Worm (Caenorhabditis elegans) whole organism, late embryonic: Measurements from ENCODE around the gene W02H3.3.

ENCODE experiments used
- C08G9.2 ChIP-seq: sonication (generic microtip); optimal IDR thresholded peaks from 2 replicates; lab custom pipeline; 2016; ENCODE audit warnings: mild to moderate bottlenecking, missing genetic modification characterization, moderate library complexity, missing compliant biosample characterization
- F13H6.1 ChIP-seq: sonication (generic microtip); optimal IDR thresholded peaks from 2 replicates; lab custom pipeline; 2016; ENCODE audit warnings: missing genetic modification characterization, missing compliant biosample characterization
- ahr-1 ChIP-seq: sonication (generic microtip); optimal IDR thresholded peaks from 2 replicates; lab custom pipeline; 2016; ENCODE audit warnings: missing genetic modification characterization, missing compliant biosample characterization
- ama-1 ChIP-seq: fragments of 150-350 bp; optimal IDR thresholded peaks from 2 replicates; lab custom pipeline; 2014
- ceh-14 ChIP-seq: sonication (generic microtip); optimal IDR thresholded peaks from 2 replicates; lab custom pipeline; 2016; ENCODE audit warnings: missing genotype, missing genetic modification characterization, missing compliant biosample characterization
- ceh-18 ChIP-seq: sonication (generic microtip); optimal IDR thresholded peaks from 2 replicates; lab custom pipeline; 2016; ENCODE audit warnings: missing genetic modification characterization, missing compliant biosample characterization
- ceh-22 ChIP-seq: sonication (generic microtip); optimal IDR thresholded peaks from 2 replicates; lab custom pipeline; 2017; ENCODE audit warnings: missing biosample characterization, missing genetic modification characterization
- ceh-30 ChIP-seq: fragments of 150-350 bp; optimal IDR thresholded peaks from 2 replicates; lab custom pipeline; 2014; ENCODE audit warnings: missing biosample characterization, missing genetic modification characterization
- ceh-31 ChIP-seq: sonication (generic microtip); optimal IDR thresholded peaks from 2 replicates; lab custom pipeline; 2016; ENCODE audit warnings: missing genetic modification characterization, missing compliant biosample characterization
- ceh-45 ChIP-seq: fragments of 200-800 bp; sonication (Bioruptor generic); IDR thresholded peaks from 2 replicates; pipeline ENCODE4 v1.3.6; 2022; ENCODE audit warnings: missing genetic modification reagents, missing genetic modification characterization, missing compliant biosample characterization
- ceh-48 ChIP-seq: sonication (generic microtip); optimal IDR thresholded peaks from 2 replicates; lab custom pipeline; 2016; ENCODE audit warnings: missing genetic modification characterization, inconsistent platforms, missing compliant biosample characterization
- ceh-6 ChIP-seq: fragments of 200-800 bp; sonication (Bioruptor generic); optimal IDR thresholded peaks from 2 replicates; lab custom pipeline; 2018; ENCODE audit warnings: mild to moderate bottlenecking, missing genetic modification characterization, missing compliant biosample characterization
- ceh-9 ChIP-seq: sonication (generic microtip); optimal IDR thresholded peaks from 2 replicates; lab custom pipeline; 2016; ENCODE audit warnings: mild to moderate bottlenecking, missing genetic modification characterization, inconsistent platforms, missing compliant biosample characterization
- dmd-4 ChIP-seq: sonication (generic microtip); optimal IDR thresholded peaks from 2 replicates; lab custom pipeline; 2016; ENCODE audit warnings: borderline replicate concordance, missing genetic modification characterization, missing compliant biosample characterization
- elt-4 ChIP-seq: sonication (generic microtip); optimal IDR thresholded peaks from 2 replicates; lab custom pipeline; 2016; ENCODE audit warnings: missing genetic modification characterization, missing compliant biosample characterization
- eyg-1 ChIP-seq: sonication (generic microtip); optimal IDR thresholded peaks from 2 replicates; lab custom pipeline; 2016; ENCODE audit warnings: missing genotype, missing genetic modification characterization, missing compliant biosample characterization
- fkh-10 ChIP-seq: fragments of 150-350 bp; optimal IDR thresholded peaks from 2 replicates; lab custom pipeline; 2014; ENCODE audit warnings: missing biosample characterization, missing genetic modification reagents, missing genetic modification characterization
- gmeb-2 ChIP-seq: sonication (generic microtip); optimal IDR thresholded peaks from 2 replicates; lab custom pipeline; 2016; ENCODE audit warnings: missing genetic modification characterization, inconsistent platforms, missing compliant biosample characterization
- hlh-13 ChIP-seq: fragments of 200-800 bp; sonication (Bioruptor generic); optimal IDR thresholded peaks from 2 replicates; lab custom pipeline; 2018; ENCODE audit warnings: mild to moderate bottlenecking, missing genetic modification characterization, missing compliant biosample characterization
- hlh-8 ChIP-seq: sonication (generic microtip); optimal IDR thresholded peaks from 2 replicates; lab custom pipeline; 2016; ENCODE audit warnings: missing genotype, missing genetic modification characterization, missing compliant biosample characterization
- lin-11 ChIP-seq: fragments of 200-800 bp; sonication (Bioruptor generic); optimal IDR thresholded peaks from 2 replicates; lab custom pipeline; 2018; ENCODE audit warnings: mild to moderate bottlenecking, missing genetic modification characterization, missing compliant biosample characterization
- mec-3 ChIP-seq: sonication (generic microtip); optimal IDR thresholded peaks from 2 replicates; lab custom pipeline; 2016; ENCODE audit warnings: borderline replicate concordance, missing genetic modification characterization, missing compliant biosample characterization
- nhr-11 ChIP-seq: fragments of 150-350 bp; optimal IDR thresholded peaks from 2 replicates; lab custom pipeline; 2014; ENCODE audit warnings: missing biosample characterization, missing genetic modification characterization
- nhr-232 ChIP-seq: sonication (generic microtip); optimal IDR thresholded peaks from 2 replicates; lab custom pipeline; 2016; ENCODE audit warnings: missing genetic modification characterization, missing compliant biosample characterization
- npax-4 ChIP-seq: sonication (generic microtip); optimal IDR thresholded peaks from 2 replicates; lab custom pipeline; 2016; ENCODE audit warnings: missing genetic modification characterization, missing compliant biosample characterization
- pag-3 ChIP-seq: sonication (generic microtip); optimal IDR thresholded peaks from 2 replicates; lab custom pipeline; 2016; ENCODE audit warnings: missing compliant biosample characterization, missing genetic modification characterization, borderline replicate concordance
- pqm-1 ChIP-seq: sonication (generic microtip); optimal IDR thresholded peaks from 2 replicates; lab custom pipeline; 2016; ENCODE audit warnings: missing genetic modification characterization, missing compliant biosample characterization
- sdc-2 ChIP-seq: sonication (generic microtip); optimal IDR thresholded peaks from 2 replicates; lab custom pipeline; 2016; ENCODE audit warnings: missing genotype, missing genetic modification characterization, missing compliant biosample characterization
- sox-4 ChIP-seq: sonication (generic microtip); optimal IDR thresholded peaks from 2 replicates; lab custom pipeline; 2017; ENCODE audit warnings: mild to moderate bottlenecking, missing genetic modification characterization, inconsistent platforms, missing compliant biosample characterization
- unc-3 ChIP-seq, 2 experiments: fragments of 200-800 bp in 1 of 2; sonication (Bioruptor generic) in 1 of 2; sonication (generic microtip) in 1 of 2; conservative IDR thresholded peaks in 1 of 2; optimal IDR thresholded peaks in 1 of 2; 2 replicates each; pipeline versions ENCODE4 v1.3.6 to Lab custom; 2016 to 2022; ENCODE audit warnings: missing compliant biosample characterization in 2 of 2, missing genetic modification characterization in 2 of 2, missing genetic modification reagents in 1 of 2
- zip-5 ChIP-seq: sonication (generic microtip); optimal IDR thresholded peaks from 2 replicates; lab custom pipeline; 2016; ENCODE audit warnings: missing genetic modification characterization, missing compliant biosample characterization

The W02H3.3 gene

DNA sequence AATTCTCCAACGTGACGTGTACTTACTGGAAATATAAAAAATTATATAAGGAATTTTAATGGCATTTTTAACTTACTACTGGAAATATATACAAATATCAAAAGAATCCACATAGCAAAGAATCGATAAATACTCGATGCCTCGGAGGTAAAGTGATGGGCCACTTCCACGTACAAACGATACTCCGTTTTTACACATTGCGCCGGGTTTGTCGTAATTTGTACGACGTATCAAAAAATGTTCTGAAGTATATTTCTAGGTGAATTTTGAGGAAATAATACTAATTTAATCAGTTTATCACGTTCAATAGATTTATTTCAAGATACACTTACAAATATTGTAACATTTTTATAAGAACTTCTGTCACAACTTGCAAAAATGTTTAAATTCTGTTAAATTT is 22.8 kb upstream of the W02H3.3 start, which contains the start of gene R08B4.3:
TSS of gene R08B4.3 (minus strand) at position 198 of the 400 bp plus-strand sequence.
- no peak for TF ChIP-seq ceh-48 (tag; lab: Kevin White, UChicago)
- no peak for TF ChIP-seq ceh-31 (tag; lab: Kevin White, UChicago)
- TF ChIP-seq zip-5 (tag; lab: Kevin White, UChicago): no peak
- no peak for TF ChIP-seq ceh-18
- TF ChIP-seq unc-3 (GFP tag; conservative IDR thresholded peaks at IDR 0.05; lab: Robert Waterston, UW): no peak
- TF ChIP-seq unc-3 (tag; optimal IDR thresholded peaks at IDR 0.05; lab: Kevin White, UChicago): no peak
- no peak for TF ChIP-seq sox-4

DNA sequence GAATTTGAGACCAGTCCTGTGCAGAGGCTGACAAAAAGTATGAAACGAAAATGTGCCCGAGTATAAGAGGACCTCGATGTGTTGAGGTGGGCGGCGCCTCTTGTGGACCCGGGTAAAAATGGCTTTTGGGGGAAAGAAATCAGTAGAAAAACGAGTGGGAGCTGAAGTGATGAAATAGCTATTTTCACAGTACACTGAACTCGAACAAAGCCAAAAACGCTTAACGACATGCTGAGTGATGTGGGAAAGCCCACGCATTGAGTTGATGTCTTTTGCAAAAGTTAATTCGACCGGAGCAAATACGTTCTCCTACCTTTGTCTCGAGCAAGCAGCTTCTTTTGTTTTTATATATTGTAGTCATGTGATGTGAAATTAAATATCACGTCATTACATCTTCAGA is 18.7 kb upstream of the W02H3.3 start, which contains the start of gene nlp-66:
TSS of gene nlp-66 (minus strand) at position 101 of the 400 bp plus-strand sequence.
- TF ChIP-seq zip-5 (tag; lab: Kevin White, UChicago) (no peak), ceh-30 (tag; lab: Kevin White, UChicago) (no peak), ceh-22 (tag; lab: Kevin White, UChicago) (no peak), npax-4 (tag; lab: Kevin White, UChicago) (no peak), ama-1 (lab: Kevin White, UChicago) (no peak), ahr-1 (no peak), elt-4 (tag; lab: Kevin White, UChicago) (no peak), ceh-45 (no peak), F13H6.1 (no peak), ceh-6 (no peak), eyg-1 (tag; lab: Kevin White, UChicago) (no peak)

ce11 chrX:11114420-11114819 is 16.4 kb upstream of the W02H3.3 start:
- TF ChIP-seq ceh-9 (tag; lab: Kevin White, UChicago) (no peak), nhr-232 (tag; lab: Kevin White, UChicago) (no peak), fkh-10 (GFP tag; lab: Kevin White, UChicago) (no peak), pqm-1 (tag; lab: Kevin White, UChicago) (no peak), hlh-13 (GFP tag; lab: Kevin White, UChicago) (no peak), ceh-18 (no peak), ceh-14 (no peak), C08G9.2 (tag; lab: Kevin White, UChicago) (no peak), sox-4 (no peak), nhr-11 (tag; lab: Kevin White, UChicago) (no peak), lin-11 (tag; lab: Kevin White, UChicago) (no peak), sdc-2 (no peak), ceh-48 (tag; lab: Kevin White, UChicago) (no peak), npax-4 (tag; lab: Kevin White, UChicago) (no peak), mec-3 (tag; lab: Kevin White, UChicago) (no peak), dmd-4 (no peak)

DNA sequence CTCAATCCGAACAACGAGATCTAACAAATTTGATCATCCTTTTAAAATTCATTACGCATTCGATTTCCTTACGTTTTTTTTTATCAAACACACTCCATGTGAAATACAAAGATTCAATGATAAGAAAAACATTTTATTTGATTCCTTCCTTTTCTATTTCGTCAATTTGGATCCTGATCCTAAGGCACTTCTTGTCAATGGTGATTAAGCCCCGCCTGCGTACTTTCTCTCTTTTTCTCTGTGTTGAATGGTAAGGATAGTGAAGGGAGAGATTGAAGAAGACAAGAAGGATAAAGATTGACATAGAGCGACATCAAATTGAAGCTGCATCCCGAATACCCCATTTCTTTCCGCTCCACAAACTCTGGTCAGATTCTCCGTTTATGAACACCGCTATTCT is 11.2 kb upstream of the W02H3.3 start, which contains the start of gene grd-1:
TSS of gene grd-1 (plus strand) at position 241 of the 400 bp plus-strand sequence.
- TF ChIP-seq fkh-10 (GFP tag; lab: Kevin White, UChicago) (no peak), F13H6.1 (no peak), ceh-30 (tag; lab: Kevin White, UChicago) (no peak), gmeb-2 (no peak)

- no peak for TF ChIP-seq pag-3 (tag; lab: Kevin White, UChicago)
- TF ChIP-seq hlh-13 (GFP tag; lab: Kevin White, UChicago): no peak
- TF ChIP-seq dmd-4: no peak
- no peak for TF ChIP-seq hlh-8 (tag; lab: Kevin White, UChicago)
Measured at ce11 chrX:11107076-11107475, 9.1 kb upstream of the W02H3.3 start, which contains the start of gene clc-17. Gene clc-17, plus strand, starts transcription at chrX:11107376.
